Worm (Caenorhabditis elegans) whole organism, L3 larva: ENCODE data around the gene clec-133.

ENCODE experiments used
- aly-2 ChIP-seq: fragments of 150-350 bp; optimal IDR thresholded peaks from 2 replicates; lab custom pipeline; 2014; ENCODE audit warnings: missing biosample characterization, missing genetic modification characterization
- daf-12 ChIP-seq: fragments of 150-350 bp; optimal IDR thresholded peaks from 2 replicates; lab custom pipeline; 2014; ENCODE audit warnings: missing biosample characterization, missing genetic modification reagents, missing genetic modification characterization
- elt-2 ChIP-seq: sonication (generic microtip); optimal IDR thresholded peaks from 2 replicates; lab custom pipeline; 2016; ENCODE audit warnings: missing genetic modification reagents, mild to moderate bottlenecking, missing genetic modification characterization, missing compliant biosample characterization
- fos-1 ChIP-seq: fragments of 150-350 bp; optimal IDR thresholded peaks from 2 replicates; lab custom pipeline; 2014; ENCODE audit warnings: missing biosample characterization, missing genetic modification characterization
- lin-15B ChIP-seq: fragments of 150-350 bp; optimal IDR thresholded peaks from 2 replicates; lab custom pipeline; 2014; ENCODE audit warnings: missing biosample characterization, missing genetic modification characterization
- nhr-12 ChIP-seq: fragments of 150-350 bp; optimal IDR thresholded peaks from 2 replicates; lab custom pipeline; 2014; ENCODE audit warnings: missing biosample characterization, missing genetic modification characterization
- pqm-1 ChIP-seq: fragments of 150-350 bp; optimal IDR thresholded peaks from 2 replicates; lab custom pipeline; 2017; ENCODE audit warnings: missing biosample characterization, missing genetic modification characterization, inconsistent platforms
- sea-2 ChIP-seq: fragments of 150-350 bp; sonication (generic microtip); optimal IDR thresholded peaks from 4 replicates; lab custom pipeline; 2014; ENCODE audit warnings: missing biosample characterization, missing genetic modification reagents, missing genetic modification characterization
- unc-39 ChIP-seq: sonication (generic microtip); optimal IDR thresholded peaks from 4 replicates; lab custom pipeline; 2017; ENCODE audit warnings: missing biosample characterization, missing genetic modification characterization
- zag-1 ChIP-seq: fragments of 150-350 bp; optimal IDR thresholded peaks from 2 replicates; lab custom pipeline; 2014; ENCODE audit warnings: missing biosample characterization, missing genetic modification characterization
- ztf-11 ChIP-seq: fragments of 150-350 bp; optimal IDR thresholded peaks from 2 replicates; lab custom pipeline; 2014; ENCODE audit warnings: missing biosample characterization, missing genetic modification characterization

- TF ChIP-seq pqm-1 (tag; lab: Kevin White, UChicago) (no peak), ztf-11 (tag; lab: Kevin White, UChicago) (no peak), unc-39 (tag; lab: Kevin White, UChicago) (no peak), elt-2 (no peak), aly-2 (tag; lab: Kevin White, UChicago) (no peak), daf-12 (no peak), fos-1 (tag; lab: Kevin White, UChicago) (no peak), nhr-12 (tag; lab: Kevin White, UChicago) (no peak), zag-1 (tag; lab: Kevin White, UChicago) (no peak), sea-2 (GFP tag; lab: Kevin White, UChicago) (no peak), lin-15B (tag; lab: Kevin White, UChicago) (no peak)
Measured at ce11 chrII:3546381-3546931, 31.8 kb upstream of the clec-133 start, which contains the start of gene apd-3.
